Worm (Caenorhabditis elegans) whole organism, mixed stage, embryonic: ENCODE data around the gene clec-61.

Experiments used
- M03D4.4 ChIP-seq: sonication (generic microtip); optimal IDR thresholded peaks from 2 replicates; lab custom pipeline; 2017; ENCODE audit warnings: mild to moderate bottlenecking, missing genetic modification characterization, missing compliant biosample characterization
- bed-3 ChIP-seq: fragments of 200-800 bp; sonication (Bioruptor generic); optimal IDR thresholded peaks from 3 replicates; lab custom pipeline; 2018; ENCODE audit warnings: mild to moderate bottlenecking, missing genetic modification characterization, moderate library complexity, missing compliant biosample characterization
- blmp-1 ChIP-seq: fragments of 150-350 bp; optimal IDR thresholded peaks from 2 replicates; lab custom pipeline; 2014; ENCODE audit warnings: missing biosample characterization, missing genetic modification characterization
- ceh-39 ChIP-seq: fragments of 150-350 bp; optimal IDR thresholded peaks from 2 replicates; lab custom pipeline; 2014; ENCODE audit warnings: missing biosample characterization, missing genetic modification characterization
- ceh-43 ChIP-seq: fragments of 200-800 bp; sonication (Bioruptor generic); optimal IDR thresholded peaks from 2 replicates; lab custom pipeline; 2018; ENCODE audit warnings: mild to moderate bottlenecking, missing genetic modification characterization, moderate library complexity, missing compliant biosample characterization
- cnd-1 ChIP-seq: fragments of 200-800 bp; sonication (Bioruptor generic); optimal IDR thresholded peaks from 2 replicates; lab custom pipeline; 2018; ENCODE audit warnings: mild to moderate bottlenecking, missing genetic modification characterization, missing compliant biosample characterization
- drap-1 ChIP-seq: fragments of 200-800 bp; sonication (Bioruptor generic); optimal IDR thresholded peaks from 3 replicates; lab custom pipeline; 2018; ENCODE audit warnings: mild to moderate bottlenecking, missing genetic modification characterization, missing compliant biosample characterization
- elt-1 ChIP-seq: sonication (generic microtip); optimal IDR thresholded peaks from 2 replicates; lab custom pipeline; 2017; ENCODE audit warnings: missing genetic modification characterization, mild to moderate bottlenecking, missing compliant biosample characterization, antibody characterized with exemption, moderate library complexity, borderline replicate concordance; ENCODE audit not compliant: insufficient read depth
- elt-3 ChIP-seq: fragments of 150-350 bp; optimal IDR thresholded peaks from 2 replicates; lab custom pipeline; 2014; ENCODE audit warnings: missing biosample characterization, missing genetic modification characterization
- flh-1 ChIP-seq: fragments of 200-800 bp; sonication (Bioruptor generic); optimal IDR thresholded peaks from 2 replicates; lab custom pipeline; 2018; ENCODE audit warnings: mild to moderate bottlenecking, missing genetic modification characterization, moderate library complexity, missing compliant biosample characterization
- ham-2 ChIP-seq: fragments of 200-800 bp; sonication (Bioruptor generic); optimal IDR thresholded peaks from 2 replicates; lab custom pipeline; 2018; ENCODE audit warnings: mild to moderate bottlenecking, missing genetic modification characterization, missing compliant biosample characterization
- hlh-1 ChIP-seq: fragments of 150-350 bp; optimal IDR thresholded peaks from 2 replicates; lab custom pipeline; 2014; ENCODE audit warnings: missing biosample characterization, missing genetic modification reagents, missing genetic modification characterization
- lin-13 ChIP-seq: fragments of 150-350 bp; optimal IDR thresholded peaks from 2 replicates; lab custom pipeline; 2014; ENCODE audit warnings: missing biosample characterization, missing genetic modification characterization
- lin-32 ChIP-seq: fragments of 200-800 bp; sonication (Bioruptor generic); optimal IDR thresholded peaks from 2 replicates; lab custom pipeline; 2018; ENCODE audit warnings: mild to moderate bottlenecking, missing genetic modification characterization, missing compliant biosample characterization
- mab-5 ChIP-seq: fragments of 150-350 bp; optimal IDR thresholded peaks from 2 replicates; lab custom pipeline; 2014; ENCODE audit warnings: missing biosample characterization, missing genetic modification characterization
- mep-1 ChIP-seq: fragments of 150-350 bp; optimal IDR thresholded peaks from 2 replicates; lab custom pipeline; 2017; ENCODE audit warnings: missing biosample characterization, missing genetic modification reagents, missing genetic modification characterization, inconsistent platforms
- mls-2 ChIP-seq: sonication (generic microtip); optimal IDR thresholded peaks from 2 replicates; lab custom pipeline; 2016; ENCODE audit warnings: mild to moderate bottlenecking, missing genetic modification characterization, moderate library complexity, missing compliant biosample characterization
- nhr-12 ChIP-seq: fragments of 150-350 bp; optimal IDR thresholded peaks from 2 replicates; lab custom pipeline; 2014; ENCODE audit warnings: missing biosample characterization, missing genetic modification characterization
- nhr-2 ChIP-seq: fragments of 150-350 bp; optimal IDR thresholded peaks from 2 replicates; lab custom pipeline; 2014; ENCODE audit warnings: missing biosample characterization, missing genetic modification characterization
- nhr-237 ChIP-seq: fragments of 150-350 bp; optimal IDR thresholded peaks from 2 replicates; lab custom pipeline; 2014; ENCODE audit warnings: missing biosample characterization, missing genetic modification characterization
- nhr-28 ChIP-seq: fragments of 150-350 bp; optimal IDR thresholded peaks from 2 replicates; lab custom pipeline; 2014; ENCODE audit warnings: missing biosample characterization, missing genetic modification characterization
- nhr-76 ChIP-seq: sonication (generic microtip); optimal IDR thresholded peaks from 2 replicates; lab custom pipeline; 2017; ENCODE audit warnings: missing biosample characterization, missing genetic modification characterization
- pha-4 ChIP-seq: fragments of 150-350 bp; optimal IDR thresholded peaks from 2 replicates; lab custom pipeline; 2018; ENCODE audit warnings: missing biosample characterization, missing genetic modification reagents, missing genetic modification characterization
- sem-2 ChIP-seq: fragments of 200-800 bp; sonication (Bioruptor generic); optimal IDR thresholded peaks from 2 replicates; lab custom pipeline; 2018; ENCODE audit warnings: mild to moderate bottlenecking, missing genetic modification characterization, missing compliant biosample characterization
- snpc-4 ChIP-seq: fragments of 150-350 bp; optimal IDR thresholded peaks from 2 replicates; lab custom pipeline; 2014; ENCODE audit warnings: missing biosample characterization, missing genetic modification characterization
- sptf-1 ChIP-seq: sonication (generic microtip); optimal IDR thresholded peaks from 2 replicates; lab custom pipeline; 2017; ENCODE audit warnings: mild to moderate bottlenecking, missing genetic modification characterization, moderate library complexity, missing compliant biosample characterization
- tbx-8 ChIP-seq: fragments of 200-800 bp; sonication (Bioruptor generic); optimal IDR thresholded peaks from 2 replicates; lab custom pipeline; 2018; ENCODE audit warnings: mild to moderate bottlenecking, missing genetic modification characterization, moderate library complexity, missing compliant biosample characterization
- unc-120 ChIP-seq: sonication (generic microtip); optimal IDR thresholded peaks from 2 replicates; lab custom pipeline; 2017; ENCODE audit warnings: missing genetic modification characterization, missing compliant biosample characterization; ENCODE audit not compliant: poor library complexity, severe bottlenecking
- unc-39 ChIP-seq: fragments of 150-350 bp; optimal IDR thresholded peaks from 2 replicates; lab custom pipeline; 2014; ENCODE audit warnings: missing biosample characterization, missing genetic modification characterization
- zip-8 ChIP-seq: fragments of 150-350 bp; optimal IDR thresholded peaks from 2 replicates; lab custom pipeline; 2014; ENCODE audit warnings: missing biosample characterization, missing genetic modification characterization
- ztf-11 ChIP-seq: fragments of 150-350 bp; optimal IDR thresholded peaks from 2 replicates; lab custom pipeline; 2014; ENCODE audit warnings: missing biosample characterization, missing genetic modification characterization

clec-61 gene

ce11 chrII:10515422-10515821, 25.1 kb upstream of the clec-61 start:
- TF ChIP-seq ceh-43 (GFP tag; lab: Kevin White, UChicago) (no peak), flh-1 (GFP tag; lab: Kevin White, UChicago) (no peak), bed-3 (GFP tag; lab: Kevin White, UChicago) (no peak), cnd-1 (tag; lab: Kevin White, UChicago) (no peak), unc-39 (tag; lab: Kevin White, UChicago) (no peak), ceh-39 (no peak), blmp-1 (no peak), lin-13 (tag; lab: Kevin White, UChicago) (no peak), nhr-2 (tag; lab: Kevin White, UChicago) (no peak), drap-1 (GFP tag; lab: Kevin White, UChicago) (no peak), nhr-76 (tag; lab: Kevin White, UChicago) (no peak), zip-8 (no peak), elt-1 (tag; lab: Kevin White, UChicago) (no peak), nhr-12 (tag; lab: Kevin White, UChicago) (no peak), mep-1 (tag; lab: Kevin White, UChicago) (no peak), nhr-28 (tag; lab: Kevin White, UChicago) (no peak), sptf-1 (tag; lab: Kevin White, UChicago) (no peak), mab-5 (tag; lab: Kevin White, UChicago) (no peak)

- TF ChIP-seq nhr-76 (tag; lab: Kevin White, UChicago) (no peak), lin-32 (no peak), unc-39 (tag; lab: Kevin White, UChicago) (no peak), ham-2 (GFP tag; lab: Kevin White, UChicago) (no peak), snpc-4 (tag; lab: Kevin White, UChicago) (no peak), tbx-8 (no peak), mab-5 (tag; lab: Kevin White, UChicago) (no peak), zip-8 (no peak), mep-1 (tag; lab: Kevin White, UChicago) (no peak), mls-2 (tag; lab: Kevin White, UChicago) (no peak), elt-3 (tag; lab: Kevin White, UChicago) (no peak)
These were observed 23.0 kb upstream of the clec-61 start for ce11 chrII:10513377-10513776.

- TF ChIP-seq pha-4 (tag; lab: Kevin White, UChicago): peak; percentile 63
- no peak for TF ChIP-seq lin-32
These were observed 19.9 kb upstream of the clec-61 start, which contains the start of gene F59B10.3 for ce11 chrII:10510242-10510641. Gene F59B10.3 (plus strand): TSS chrII:10510542.

- TF ChIP-seq ztf-11 (tag; lab: Kevin White, UChicago) (no peak), unc-120 (tag; lab: Kevin White, UChicago) (no peak), nhr-237 (no peak), elt-1 (tag; lab: Kevin White, UChicago) (no peak), hlh-1 (no peak), blmp-1 (no peak), ceh-43 (GFP tag; lab: Kevin White, UChicago) (no peak), elt-3 (tag; lab: Kevin White, UChicago) (no peak), mab-5 (tag; lab: Kevin White, UChicago) (no peak), ham-2 (GFP tag; lab: Kevin White, UChicago) (no peak), snpc-4 (tag; lab: Kevin White, UChicago) (no peak)
- TF ChIP-seq, all 35 proteins: peak for 0
These were observed 19.4 kb upstream of the clec-61 start, which contains the start of gene F59B10.2 for ce11 chrII:10509746-10510145. Gene F59B10.2 (minus strand): TSS chrII:10509846.

- TF ChIP-seq lin-32 (no peak), cnd-1 (tag; lab: Kevin White, UChicago) (no peak), flh-1 (GFP tag; lab: Kevin White, UChicago) (no peak), blmp-1 (no peak), pha-4 (tag; lab: Kevin White, UChicago) (no peak), M03D4.4 (tag; lab: Kevin White, UChicago) (no peak), sem-2 (GFP tag; lab: Kevin White, UChicago) (no peak), nhr-237 (no peak), snpc-4 (tag; lab: Kevin White, UChicago) (no peak), nhr-28 (tag; lab: Kevin White, UChicago) (no peak), mls-2 (tag; lab: Kevin White, UChicago) (no peak)
These were observed 17.6 kb upstream of the clec-61 start for ce11 chrII:10507906-10508305.
